Worm (Caenorhabditis elegans) whole organism, L1 larva: ENCODE data around the gene T14B4.1.
A peak's percentile ranks its signal among the peaks of the same experiment; 100 is the strongest.

Experiments used
- aha-1 ChIP-seq: fragments of 150-350 bp; optimal IDR thresholded peaks from 2 replicates; lab custom pipeline; 2014; ENCODE audit warnings: missing biosample characterization, missing genetic modification characterization
- nhr-11 ChIP-seq: fragments of 150-350 bp; optimal IDR thresholded peaks from 2 replicates; lab custom pipeline; 2014; ENCODE audit warnings: missing biosample characterization, missing genetic modification characterization
- unc-130 ChIP-seq: fragments of 150-350 bp; optimal IDR thresholded peaks from 2 replicates; lab custom pipeline; 2017; ENCODE audit warnings: missing biosample characterization, missing genetic modification characterization, inconsistent platforms

DNA sequence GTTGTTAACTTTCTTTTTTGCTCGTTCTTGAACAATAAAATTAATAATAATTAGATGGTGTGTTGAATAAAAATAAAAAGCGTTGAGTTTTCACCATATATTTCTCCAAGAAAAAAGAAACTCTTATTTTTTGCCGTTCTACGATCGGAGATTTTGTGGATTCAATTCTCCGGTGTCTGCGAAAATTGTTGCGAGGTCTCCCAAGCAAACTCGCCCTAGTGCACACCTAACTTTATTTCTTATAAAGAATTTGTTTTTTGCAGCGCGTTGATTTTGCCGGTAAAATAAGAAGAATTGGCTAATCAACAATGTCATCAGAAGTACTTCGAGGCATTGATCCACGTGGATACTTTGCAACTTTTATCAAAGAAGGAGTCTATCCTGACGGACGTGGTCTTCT lies 4.7 kb downstream of the T14B4.1 start, which contains the start of gene exos-8:
- peak; percentile 11 for TF ChIP-seq unc-130 (tag; lab: Kevin White, UChicago)
- TF ChIP-seq nhr-11 (tag; lab: Kevin White, UChicago), result no peak
- no peak for TF ChIP-seq aha-1 (tag; lab: Kevin White, UChicago)
